Worm (Caenorhabditis elegans): Measurements from ENCODE around the gene dpl-1.

The dpl-1 gene

DNA sequence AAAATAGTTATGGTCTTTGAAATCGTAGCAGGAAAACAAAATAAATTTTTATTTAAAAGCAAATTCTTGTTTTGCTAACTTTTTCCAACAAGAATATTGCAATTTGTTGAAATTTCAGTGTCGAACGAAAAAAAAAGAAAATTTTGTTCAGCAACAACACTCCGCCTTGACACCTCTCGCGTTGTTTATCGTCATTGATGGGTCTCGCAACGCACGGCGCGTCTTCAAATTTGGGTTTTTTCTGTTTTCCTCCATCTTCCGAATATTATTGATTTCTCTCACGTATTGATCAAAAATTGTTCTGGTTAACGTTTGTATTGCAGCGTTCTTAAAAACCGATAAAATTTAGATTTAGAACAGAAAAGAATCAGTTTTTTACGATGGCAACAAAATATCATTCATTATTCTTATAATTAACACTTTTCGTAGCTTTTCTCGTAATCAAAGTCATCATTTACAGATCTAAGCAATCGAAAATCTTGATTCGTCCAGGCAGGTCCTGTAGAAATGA is at the start of gene dpl-1:
Gene dpl-1, plus strand, starts transcription at position 461 of the 511 bp plus-strand sequence.
- TF ChIP-seq lsy-2 (tag; optimal IDR thresholded peaks at IDR 0.05), result peak; percentile 24
- no peak for TF ChIP-seq nhr-237 (tag; optimal IDR thresholded peaks at IDR 0.05)
- TF ChIP-seq mep-1 (tag; optimal IDR thresholded peaks at IDR 0.05), result peak; percentile 71

DNA sequence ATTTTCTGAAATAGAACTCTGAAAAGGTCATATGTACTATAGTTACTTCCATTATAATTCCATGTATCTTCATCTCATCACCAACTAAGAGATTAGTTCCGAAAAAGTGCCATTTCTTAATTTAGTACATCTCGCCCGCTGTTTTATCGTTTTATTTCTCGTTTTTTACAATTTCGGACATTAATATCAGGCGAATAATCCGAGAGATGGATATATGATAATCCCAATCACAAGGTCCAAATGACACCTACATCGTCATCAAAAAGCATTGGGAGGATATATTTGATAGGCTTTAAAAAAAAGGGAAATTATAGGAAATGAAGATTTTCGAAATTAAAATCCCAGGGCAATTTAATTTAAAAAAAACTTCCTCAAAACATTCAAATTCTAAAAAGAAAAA is 49.4 kb upstream of the dpl-1 start:
- TF ChIP-seq unc-120 (tag; optimal IDR thresholded peaks at IDR 0.05; ENCODE audit: poor library complexity, severe bottlenecking) (no peak), lin-32 (GFP tag; optimal IDR thresholded peaks at IDR 0.05) (no peak), nhr-2 (tag; optimal IDR thresholded peaks at IDR 0.05) (no peak)

DNA sequence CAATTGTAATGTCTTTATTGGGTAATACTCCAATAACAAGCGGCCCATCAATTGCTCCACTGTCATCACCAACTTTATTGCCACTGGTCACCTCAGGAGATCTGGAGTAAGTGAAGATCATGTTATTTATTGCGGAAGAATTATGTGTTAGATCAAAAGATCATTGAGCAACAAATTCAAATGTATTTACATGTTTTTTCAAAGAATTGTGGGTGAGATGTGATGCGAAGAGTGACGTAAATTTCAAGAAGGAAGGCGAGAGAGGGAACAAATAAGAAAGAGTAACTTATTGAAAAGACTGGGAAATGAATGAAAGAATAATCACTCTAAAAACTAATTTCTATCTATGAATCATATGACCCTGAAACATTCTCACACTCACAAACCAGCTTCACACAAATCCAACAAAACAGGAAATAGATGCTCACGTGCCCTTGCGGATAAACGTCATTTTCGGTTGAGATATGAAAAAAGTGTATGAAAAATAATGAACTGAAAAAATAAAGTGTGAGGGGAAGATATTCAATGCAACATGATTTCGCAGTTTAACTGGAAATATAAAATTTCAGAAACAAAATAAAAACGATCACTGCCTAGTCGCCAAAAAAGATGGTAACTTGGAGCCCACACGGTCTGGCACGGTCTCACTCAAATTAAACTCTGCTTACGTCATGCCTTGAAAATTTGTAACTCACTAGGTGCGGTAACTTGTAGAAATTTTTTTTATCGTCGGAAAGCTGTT is 48.7 kb upstream of the dpl-1 start:
- no peak for TF ChIP-seq unc-39 (tag; optimal IDR thresholded peaks at IDR 0.05)
- no peak for TF ChIP-seq mls-2 (tag; optimal IDR thresholded peaks at IDR 0.05)
- no peak for TF ChIP-seq unc-62 (GFP tag; optimal IDR thresholded peaks at IDR 0.05)
- TF ChIP-seq hlh-1 (tag; optimal IDR thresholded peaks at IDR 0.05), result no peak
- no peak for TF ChIP-seq ceh-83 (GFP tag; optimal IDR thresholded peaks at IDR 0.05)
- no peak for TF ChIP-seq bed-3 (GFP tag; optimal IDR thresholded peaks at IDR 0.05)
- TF ChIP-seq ztf-11 (tag; optimal IDR thresholded peaks at IDR 0.05), result no peak
- no peak for TF ChIP-seq ceh-43 (GFP tag; optimal IDR thresholded peaks at IDR 0.05)
- TF ChIP-seq elt-1 (tag; optimal IDR thresholded peaks at IDR 0.05; ENCODE audit: borderline replicate concordance, insufficient read depth), result no peak

DNA sequence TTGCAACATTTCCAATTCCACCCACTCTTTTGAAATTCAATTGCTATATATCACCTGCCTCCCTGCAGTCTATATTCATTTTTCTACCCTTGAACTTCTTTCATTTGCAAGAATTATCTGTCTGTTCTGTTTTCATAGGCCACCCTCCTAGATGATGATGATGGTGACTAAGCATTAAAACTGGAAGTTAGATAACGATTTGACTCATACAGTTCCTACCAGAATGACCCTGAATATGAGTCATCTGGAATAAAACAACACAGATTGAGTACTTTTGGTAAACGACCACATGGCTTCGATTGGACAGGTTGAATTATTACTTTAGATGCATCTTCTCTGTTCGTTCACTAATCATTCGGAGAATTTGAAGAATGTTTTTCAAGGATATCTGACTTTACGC is 45.4 kb upstream of the dpl-1 start:
- TF ChIP-seq pha-4 (tag; optimal IDR thresholded peaks at IDR 0.05), result no peak

DNA sequence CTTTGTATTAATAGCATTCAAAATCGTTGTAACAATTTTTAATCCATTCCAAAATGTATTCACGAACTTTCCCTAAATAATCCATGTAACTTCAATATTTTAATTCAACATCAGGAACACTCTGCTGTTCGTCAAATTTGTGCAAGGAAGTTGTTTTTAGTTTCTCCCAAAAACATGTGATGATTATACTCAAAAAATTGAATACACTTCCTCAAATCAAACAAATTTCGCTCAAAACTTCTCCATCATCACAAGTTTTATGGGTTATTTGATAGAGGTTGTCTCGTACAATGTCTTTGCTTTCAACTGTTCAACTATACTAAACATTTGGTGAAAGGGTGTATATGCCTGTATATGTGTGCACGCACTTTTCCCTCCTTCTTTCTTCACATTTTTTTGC is 44.7 kb upstream of the dpl-1 start:
- no peak for TF ChIP-seq hlh-1 (tag; optimal IDR thresholded peaks at IDR 0.05)
- no peak for TF ChIP-seq elt-3 (tag; optimal IDR thresholded peaks at IDR 0.05)

DNA sequence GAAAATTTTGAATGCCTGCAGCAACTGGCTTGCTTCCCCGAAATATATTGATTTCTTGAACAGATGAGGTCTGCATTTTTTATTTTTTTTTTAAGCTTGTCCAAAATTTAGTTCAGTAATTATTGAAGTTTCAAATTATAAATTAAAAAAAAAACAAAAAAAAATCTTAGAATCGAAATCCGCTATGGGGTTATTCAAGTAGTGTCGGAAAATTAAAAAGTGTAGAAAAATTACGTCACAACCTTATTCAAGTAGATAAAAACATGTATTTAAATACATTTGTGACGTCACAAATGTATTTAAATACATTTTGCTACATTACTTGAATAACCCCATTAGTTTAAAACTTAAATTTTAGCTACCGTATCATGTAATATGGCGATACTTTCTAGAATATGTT is 44.2 kb upstream of the dpl-1 start:
- peak; percentile 95 for TF ChIP-seq zip-8 (tag; optimal IDR thresholded peaks at IDR 0.05)

DNA sequence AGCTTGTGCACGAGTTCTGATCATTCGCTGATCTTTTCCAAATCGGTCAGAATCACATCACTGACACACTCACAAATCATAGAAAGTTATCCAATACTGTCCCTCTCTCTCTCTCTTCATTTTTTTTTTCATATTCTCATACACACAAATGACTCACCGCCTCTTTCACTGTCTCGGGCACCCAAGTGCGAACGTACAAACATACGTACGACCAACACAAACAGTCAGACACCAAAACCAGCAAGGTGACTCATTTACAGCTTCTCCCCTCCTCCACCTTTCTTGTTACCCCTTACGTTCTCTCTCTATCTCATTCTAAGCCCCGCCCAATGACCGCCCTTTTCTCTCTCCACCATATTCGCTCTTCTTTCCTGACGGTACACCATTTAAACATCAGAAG is 42.7 kb upstream of the dpl-1 start:
- TF ChIP-seq unc-39 (tag; optimal IDR thresholded peaks at IDR 0.05) (no peak), nhr-28 (tag; optimal IDR thresholded peaks at IDR 0.05) (no peak), ham-2 (GFP tag; optimal IDR thresholded peaks at IDR 0.05) (no peak), nhr-2 (tag; optimal IDR thresholded peaks at IDR 0.05) (no peak), lin-13 (tag; optimal IDR thresholded peaks at IDR 0.05) (no peak), sem-2 (GFP tag; optimal IDR thresholded peaks at IDR 0.05) (no peak), elt-1 (tag; optimal IDR thresholded peaks at IDR 0.05; ENCODE audit: borderline replicate concordance, insufficient read depth) (no peak)

DNA sequence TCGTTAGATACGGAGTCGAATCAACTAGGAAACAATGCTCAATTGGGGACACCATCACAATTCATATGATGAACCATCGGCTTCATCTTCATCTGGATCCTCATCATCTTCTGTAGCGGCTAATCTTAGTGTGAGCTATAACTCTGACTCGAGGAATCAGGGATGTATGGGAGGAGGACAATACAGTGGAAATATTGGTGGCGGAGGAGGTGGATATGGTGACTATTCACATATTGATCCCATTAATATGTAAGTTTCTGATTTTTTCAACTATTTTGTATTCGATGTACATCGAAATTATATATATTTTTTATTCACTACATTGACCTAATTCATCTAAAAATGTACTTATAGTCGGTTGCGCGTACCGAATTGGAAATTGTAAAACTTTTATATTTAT is 42.3 kb upstream of the dpl-1 start:
- no peak for TF ChIP-seq mep-1 (tag; optimal IDR thresholded peaks at IDR 0.05)
- TF ChIP-seq bed-3 (GFP tag; optimal IDR thresholded peaks at IDR 0.05), result no peak
- TF ChIP-seq blmp-1 (tag; optimal IDR thresholded peaks at IDR 0.05), result no peak
- no peak for TF ChIP-seq nhr-2 (tag; optimal IDR thresholded peaks at IDR 0.05)
- TF ChIP-seq ceh-39 (tag; optimal IDR thresholded peaks at IDR 0.05), result no peak
- no peak for TF ChIP-seq ztf-11 (tag; optimal IDR thresholded peaks at IDR 0.05)
- no peak for TF ChIP-seq mls-2 (tag; optimal IDR thresholded peaks at IDR 0.05)

DNA sequence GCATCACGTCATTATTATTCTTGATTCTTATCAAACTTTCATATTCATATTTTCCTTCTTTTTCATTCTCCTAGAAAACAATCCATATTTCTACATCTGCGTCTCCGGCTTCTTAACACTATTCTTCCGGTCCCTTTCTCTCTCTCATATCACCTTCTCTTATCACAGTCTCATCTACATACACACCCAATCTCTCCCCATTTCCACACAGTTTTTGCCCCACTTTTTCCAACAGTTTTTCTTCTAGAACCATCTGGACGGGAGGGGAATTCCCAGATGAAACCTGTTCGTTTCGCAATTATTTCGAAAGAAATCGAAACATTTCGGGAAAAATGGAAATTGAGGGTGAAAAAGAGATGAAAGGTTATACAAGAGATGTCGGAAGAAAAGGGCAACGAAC is 41.6 kb upstream of the dpl-1 start:
- TF ChIP-seq nhr-76 (tag; optimal IDR thresholded peaks at IDR 0.05) (no peak), nhr-2 (tag; optimal IDR thresholded peaks at IDR 0.05) (no peak), lin-32 (GFP tag; optimal IDR thresholded peaks at IDR 0.05) (no peak), hlh-1 (tag; optimal IDR thresholded peaks at IDR 0.05) (no peak), pha-4 (tag; optimal IDR thresholded peaks at IDR 0.05) (no peak), lin-13 (tag; optimal IDR thresholded peaks at IDR 0.05) (no peak), lsy-2 (tag; optimal IDR thresholded peaks at IDR 0.05) (no peak), mab-5 (tag; optimal IDR thresholded peaks at IDR 0.05) (no peak), bed-3 (GFP tag; optimal IDR thresholded peaks at IDR 0.05) (no peak), nhr-12 (tag; optimal IDR thresholded peaks at IDR 0.05) (no peak), snpc-4 (tag; optimal IDR thresholded peaks at IDR 0.05) (no peak), ztf-11 (tag; optimal IDR thresholded peaks at IDR 0.05) (no peak), unc-120 (tag; optimal IDR thresholded peaks at IDR 0.05; ENCODE audit: poor library complexity, severe bottlenecking) (no peak), cnd-1 (tag; optimal IDR thresholded peaks at IDR 0.05) (no peak), ham-2 (GFP tag; optimal IDR thresholded peaks at IDR 0.05) (no peak), elt-3 (tag; optimal IDR thresholded peaks at IDR 0.05) (peak; percentile 91), unc-39 (tag; optimal IDR thresholded peaks at IDR 0.05) (no peak), sem-2 (GFP tag; optimal IDR thresholded peaks at IDR 0.05) (no peak), elt-1 (tag; optimal IDR thresholded peaks at IDR 0.05; ENCODE audit: borderline replicate concordance, insufficient read depth) (peak; percentile 10), ceh-83 (GFP tag; optimal IDR thresholded peaks at IDR 0.05) (no peak), M03D4.4 (tag; optimal IDR thresholded peaks at IDR 0.05) (no peak), ces-1 (GFP tag; optimal IDR thresholded peaks at IDR 0.05) (no peak), nhr-237 (tag; optimal IDR thresholded peaks at IDR 0.05) (peak; percentile 58)
